Fruit fly (Drosophila melanogaster) whole organism, embryonic: Measurements from ENCODE around the gene CG8870.

Experiments used
- Ada2b ChIP-seq: fragments of 200-800 bp; sonication (Bioruptor generic); IDR thresholded peaks from 2 replicates; pipeline ENCODE4 v1.3.6; 2022; ENCODE audit warnings: missing biosample characterization, missing genetic modification characterization
- CG10209 ChIP-seq: fragments of 200-800 bp; sonication (Bioruptor generic); optimal IDR thresholded peaks from 3 replicates; lab custom pipeline; 2017; ENCODE audit warnings: missing biosample characterization, mild to moderate bottlenecking, missing genetic modification characterization, missing genetic modification reagents
- CG12219 ChIP-seq: fragments of 200-800 bp; sonication (Bioruptor generic); optimal IDR thresholded peaks from 3 replicates; lab custom pipeline; 2018; ENCODE audit warnings: missing biosample characterization, mild to moderate bottlenecking, missing genetic modification characterization
- CG1233 ChIP-seq: fragments of 200-800 bp; sonication (Bioruptor generic); optimal IDR thresholded peaks from 4 replicates; lab custom pipeline; 2018; ENCODE audit warnings: missing biosample characterization, mild to moderate bottlenecking, missing genetic modification characterization
- CG12744 ChIP-seq: fragments of 200-800 bp; sonication (Bioruptor generic); optimal IDR thresholded peaks from 2 replicates; lab custom pipeline; 2016; ENCODE audit warnings: missing biosample characterization, missing genetic modification characterization
- CG16779 ChIP-seq: fragments of 200-800 bp; sonication (Bioruptor generic); IDR thresholded peaks from 2 replicates; pipeline ENCODE4 v1.3.6; 2022; ENCODE audit warnings: missing biosample characterization, missing genetic modification characterization
- CG16815 ChIP-seq: fragments of 200-800 bp; sonication (Bioruptor generic); optimal IDR thresholded peaks from 3 replicates; lab custom pipeline; 2017; ENCODE audit warnings: missing biosample characterization, mild to moderate bottlenecking, missing genetic modification characterization
- CG16863 ChIP-seq: fragments of 200-800 bp; sonication (Bioruptor generic); optimal IDR thresholded peaks from 3 replicates; lab custom pipeline; 2016; ENCODE audit warnings: missing biosample characterization, missing genetic modification characterization
- CG1792 ChIP-seq: fragments of 200-800 bp; sonication (Bioruptor generic); optimal IDR thresholded peaks from 2 replicates; lab custom pipeline; 2016; ENCODE audit warnings: missing biosample characterization, missing genetic modification characterization
- CG32767 ChIP-seq: fragments of 200-800 bp; sonication (Bioruptor generic); IDR thresholded peaks from 2 replicates; pipeline ENCODE4 v1.3.6; 2022; ENCODE audit warnings: missing biosample characterization, missing genetic modification characterization
- CG4404 ChIP-seq: fragments of 200-800 bp; sonication (Bioruptor generic); IDR thresholded peaks from 2 replicates; pipeline ENCODE4 v1.3.6; 2022; ENCODE audit warnings: missing biosample characterization, missing genetic modification characterization
- CG6689 ChIP-seq: fragments of 200-800 bp; sonication (Bioruptor generic); IDR thresholded peaks from 2 replicates; pipeline ENCODE4 v1.3.6; 2022; ENCODE audit warnings: missing biosample characterization, missing genetic modification characterization
- CG8089 ChIP-seq: fragments of 200-800 bp; sonication (Bioruptor generic); optimal IDR thresholded peaks from 3 replicates; lab custom pipeline; 2016; ENCODE audit warnings: missing biosample characterization, missing genetic modification characterization
- CG8290 ChIP-seq, 3 experiments: fragments of 200-800 bp; sonication (Bioruptor generic); optimal IDR thresholded peaks; 2 replicates each; lab custom pipeline; 2016 to 2019; ENCODE audit warnings: missing biosample characterization in 3 of 3, missing genetic modification characterization in 3 of 3, mild to moderate bottlenecking in 2 of 3, moderate library complexity in 1 of 3
- CG8765 ChIP-seq: fragments of 200-800 bp; sonication (Bioruptor generic); IDR thresholded peaks from 2 replicates; pipeline ENCODE4 v1.3.6; 2022; ENCODE audit warnings: missing biosample characterization, missing genetic modification characterization
- Dad ChIP-seq: fragments of 200-800 bp; sonication (Bioruptor generic); optimal IDR thresholded peaks from 3 replicates; lab custom pipeline; 2016; ENCODE audit warnings: missing biosample characterization, missing genetic modification characterization
- Dref ChIP-seq: fragments of 200-800 bp; sonication (Bioruptor generic); IDR thresholded peaks from 2 replicates; pipeline ENCODE4 v1.3.6; 2022; ENCODE audit warnings: missing biosample characterization, missing genetic modification characterization
- Drgx ChIP-seq: fragments of 200-800 bp; sonication (Bioruptor generic); IDR thresholded peaks from 2 replicates; pipeline ENCODE4 v1.3.6; 2022; ENCODE audit warnings: missing biosample characterization, missing genetic modification characterization
- Ets65A ChIP-seq: fragments of 200-800 bp; sonication (Bioruptor generic); peaks from one replicate; lab custom pipeline; 2016; ENCODE audit warnings: missing biosample characterization, missing genetic modification characterization
- HLH54F ChIP-seq: fragments of 200-800 bp; sonication (Bioruptor generic); optimal IDR thresholded peaks from 3 replicates; lab custom pipeline; 2016; ENCODE audit warnings: missing biosample characterization, missing genetic modification characterization
- NFAT ChIP-seq: fragments of 200-800 bp; sonication (Bioruptor generic); IDR thresholded peaks from 2 replicates; pipeline ENCODE4 v1.3.6; 2022; ENCODE audit warnings: missing biosample characterization, missing genetic modification characterization
- Sox102F ChIP-seq: fragments of 200-800 bp; sonication (Bioruptor generic); optimal IDR thresholded peaks from 2 replicates; lab custom pipeline; 2018; ENCODE audit warnings: missing biosample characterization, mild to moderate bottlenecking, missing genetic modification characterization, moderate library complexity
- Sry-β ChIP-seq: fragments of 200-800 bp; sonication (Bioruptor generic); optimal IDR thresholded peaks from 2 replicates; lab custom pipeline; 2018; ENCODE audit warnings: missing biosample characterization, mild to moderate bottlenecking, missing genetic modification characterization, moderate library complexity
- Taf1 ChIP-seq: fragments of 200-800 bp; sonication (Bioruptor generic); IDR thresholded peaks from 2 replicates; pipeline ENCODE4 v1.3.6; 2022; ENCODE audit warnings: missing biosample characterization, missing genetic modification characterization
- ato ChIP-seq: fragments of 200-800 bp; sonication (Bioruptor generic); IDR thresholded peaks from 2 replicates; pipeline ENCODE4 v1.3.6; 2022; ENCODE audit warnings: missing biosample characterization, missing genetic modification characterization; ENCODE audit not compliant: partially characterized antibody
- bab2 ChIP-seq: fragments of 200-800 bp; sonication (Bioruptor generic); optimal IDR thresholded peaks from 2 replicates; lab custom pipeline; 2016; ENCODE audit warnings: missing biosample characterization, missing genetic modification characterization
- cad ChIP-seq: fragments of >200 bp; optimal IDR thresholded peaks from 2 replicates; lab custom pipeline; 2017; ENCODE audit warnings: missing biosample characterization, missing genetic modification characterization
- crc ChIP-seq: fragments of 200-800 bp; sonication (Bioruptor generic); optimal IDR thresholded peaks from 2 replicates; lab custom pipeline; 2016; ENCODE audit warnings: missing biosample characterization, missing genetic modification characterization
- dpn ChIP-seq, 2 experiments: fragments of 200-800 bp; sonication (Bioruptor generic); optimal IDR thresholded peaks; 3 replicates each; lab custom pipeline; 2016; ENCODE audit warnings: missing biosample characterization in 2 of 2, missing genetic modification characterization in 2 of 2
- dysf ChIP-seq: fragments of 200-800 bp; sonication (Bioruptor generic); IDR thresholded peaks from 3 replicates; pipeline ENCODE4 v1.3.6; 2022; ENCODE audit warnings: missing biosample characterization, missing genetic modification characterization
- gce ChIP-seq: fragments of 200-800 bp; sonication (Bioruptor generic); IDR thresholded peaks from 3 replicates; pipeline ENCODE4 v1.3.6; 2022; ENCODE audit warnings: missing biosample characterization, missing genetic modification characterization
- gro ChIP-seq: fragments of 200-800 bp; sonication (Bioruptor generic); optimal IDR thresholded peaks from 2 replicates; lab custom pipeline; 2016; ENCODE audit warnings: missing biosample characterization, missing genetic modification characterization
- inv ChIP-seq: fragments of 200-800 bp; sonication (Bioruptor generic); IDR thresholded peaks from 2 replicates; pipeline ENCODE4 v1.3.6; 2022; ENCODE audit warnings: missing biosample characterization, missing genetic modification characterization; ENCODE audit not compliant: partially characterized antibody
- jigr1 ChIP-seq: fragments of 200-800 bp; sonication (Bioruptor generic); IDR thresholded peaks from 3 replicates; pipeline ENCODE4 v1.3.6; 2022; ENCODE audit warnings: missing biosample characterization, missing genetic modification characterization
- jing ChIP-seq: fragments of 200-800 bp; sonication (Bioruptor generic); optimal IDR thresholded peaks from 2 replicates; lab custom pipeline; 2018; ENCODE audit warnings: missing biosample characterization, mild to moderate bottlenecking, missing genetic modification characterization
- lilli ChIP-seq: fragments of 200-800 bp; sonication (Bioruptor generic); optimal IDR thresholded peaks from 3 replicates; lab custom pipeline; 2016; ENCODE audit warnings: missing biosample characterization, missing genetic modification characterization
- nom ChIP-seq: fragments of 200-800 bp; sonication (Bioruptor generic); optimal IDR thresholded peaks from 2 replicates; lab custom pipeline; 2017; ENCODE audit warnings: missing biosample characterization, missing genetic modification characterization, mild to moderate bottlenecking, moderate library complexity, missing genetic modification reagents
- odd ChIP-seq: fragments of 200-800 bp; sonication (Bioruptor generic); optimal IDR thresholded peaks from 2 replicates; lab custom pipeline; 2017; ENCODE audit warnings: missing biosample characterization, mild to moderate bottlenecking, missing genetic modification characterization
- pzg ChIP-seq: fragments of 200-800 bp; sonication (Bioruptor generic); optimal IDR thresholded peaks from 3 replicates; lab custom pipeline; 2018; ENCODE audit warnings: missing biosample characterization, mild to moderate bottlenecking, missing genetic modification characterization, moderate library complexity
- rib ChIP-seq: fragments of 200-800 bp; sonication (Bioruptor generic); IDR thresholded peaks from 2 replicates; pipeline ENCODE4 v1.3.6; 2022; ENCODE audit warnings: missing biosample characterization, missing genetic modification characterization
- ro ChIP-seq: fragments of 200-800 bp; sonication (Bioruptor generic); IDR thresholded peaks from 2 replicates; pipeline ENCODE4 v1.3.6; 2022; ENCODE audit warnings: missing biosample characterization, missing genetic modification characterization
- so ChIP-seq: fragments of 200-800 bp; sonication (Bioruptor generic); IDR thresholded peaks from 3 replicates; pipeline ENCODE4 v1.3.6; 2022; ENCODE audit warnings: missing biosample characterization, missing genetic modification characterization
- sob ChIP-seq: fragments of 200-800 bp; sonication (Bioruptor generic); IDR thresholded peaks from 2 replicates; pipeline ENCODE4 v1.3.6; 2022; ENCODE audit warnings: missing biosample characterization, missing genetic modification characterization
- wek ChIP-seq: fragments of 200-800 bp; sonication (Bioruptor generic); optimal IDR thresholded peaks from 3 replicates; lab custom pipeline; 2018; ENCODE audit warnings: missing biosample characterization, mild to moderate bottlenecking, missing genetic modification characterization, moderate library complexity
- yki ChIP-seq: fragments of >200 bp; optimal IDR thresholded peaks from 3 replicates; lab custom pipeline; 2018
- zf30C ChIP-seq: fragments of 200-800 bp; sonication (Bioruptor generic); optimal IDR thresholded peaks from 3 replicates; lab custom pipeline; 2018; ENCODE audit warnings: missing biosample characterization, mild to moderate bottlenecking, missing genetic modification characterization

The CG8870 gene

DNA sequence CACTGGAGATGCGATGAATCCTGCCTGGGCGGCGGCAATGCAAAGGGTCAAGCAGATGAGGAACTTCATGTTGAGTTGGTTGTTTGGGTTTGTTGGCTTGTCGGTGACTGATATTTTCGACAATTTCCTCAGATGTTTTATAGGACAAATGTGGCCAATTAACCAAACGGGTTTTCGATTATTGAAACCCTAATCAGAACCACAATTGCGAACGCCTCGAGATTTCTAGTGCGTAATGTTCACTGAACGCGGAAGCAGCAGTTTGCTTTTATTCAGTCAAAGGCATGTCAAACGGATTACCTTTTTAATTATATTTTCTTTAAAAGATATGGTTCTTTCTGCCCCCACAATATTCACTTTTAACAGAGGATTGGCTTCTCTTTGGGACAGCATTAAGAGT is 17.4 kb downstream of the CG8870 start, which contains the start of gene CG14374:
Gene CG14374, minus strand, starts transcription at position 101 of the 400 bp plus-strand sequence.
- peak; percentile 81 for TF ChIP-seq Ets65A (GFP tag; lab: Kevin White, UChicago)
- no peak for TF ChIP-seq Dad

DNA sequence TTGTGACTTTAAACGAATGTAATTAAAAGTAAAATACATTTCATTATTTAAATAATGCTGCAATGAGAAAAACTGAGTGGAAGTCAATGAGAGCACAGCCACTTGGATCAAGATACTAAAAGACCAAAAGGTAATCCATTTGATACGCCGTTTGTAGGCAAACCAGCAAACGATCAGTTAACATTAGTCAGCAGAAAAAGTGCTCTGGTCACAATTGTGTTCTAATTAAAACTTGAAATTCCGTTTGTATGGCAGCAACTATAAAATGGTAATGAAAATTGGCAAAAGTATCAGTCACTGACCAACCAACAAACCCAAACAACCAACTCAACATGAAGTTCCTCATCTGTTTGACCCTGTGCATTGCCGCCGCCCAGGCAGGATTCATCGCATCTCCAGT is 17.9 kb downstream of the CG8870 start, which contains the start of gene CG14377:
Gene CG14377, plus strand, starts transcription at position 301 of the 400 bp plus-strand sequence.
- TF ChIP-seq Dref (GFP tag; lab: Robert Waterston, UW) (0 out of 2 replicates have a peak, but pooled peaks have one; percentile 19), Sry-β (no peak), ro (GFP tag; lab: Robert Waterston, UW) (no peak), jigr1 (GFP tag; lab: Robert Waterston, UW) (no peak), nom (GFP tag; lab: Kevin White, UChicago) (no peak), bab2 (GFP tag; lab: Kevin White, UChicago) (no peak), yki (lab: Kevin White, UChicago) (no peak)

DNA sequence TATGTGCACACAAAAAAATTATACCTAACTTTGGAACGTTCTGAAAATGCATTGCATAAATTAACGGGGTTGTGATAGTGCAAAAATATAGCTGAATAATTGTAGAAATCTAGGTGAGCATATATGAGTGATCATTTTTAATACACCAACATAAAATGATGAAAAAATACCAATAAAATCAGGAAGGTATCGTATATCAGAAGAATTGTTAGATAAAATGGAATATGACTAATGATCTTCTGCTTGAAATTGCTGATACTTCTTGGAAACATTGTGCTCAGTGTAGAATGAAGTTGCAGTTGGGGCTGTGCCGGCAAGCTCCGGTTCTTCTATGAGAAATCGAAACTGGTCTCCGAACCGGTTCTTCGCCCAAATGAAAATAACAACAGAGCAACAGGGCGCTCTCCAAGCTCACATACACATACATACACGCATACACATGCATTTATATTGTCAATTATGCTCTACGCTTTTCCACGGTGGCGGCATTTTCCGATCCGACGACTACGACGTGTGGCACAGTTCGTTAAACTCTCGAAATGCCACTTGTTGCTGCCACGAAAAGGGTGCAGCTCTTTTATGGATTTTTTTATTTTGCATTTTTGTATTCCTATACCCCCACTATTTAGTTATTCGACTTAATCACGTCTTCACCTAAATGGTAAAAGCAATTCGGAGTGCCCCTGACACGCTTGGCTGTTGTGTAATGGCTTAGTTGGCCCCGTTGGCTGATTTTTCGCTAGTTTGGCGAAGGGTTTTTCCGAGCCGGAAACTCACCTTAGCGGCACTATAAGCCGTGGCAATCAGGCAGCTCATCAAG is 21.5 kb downstream of the CG8870 start:
- TF ChIP-seq Drgx (GFP tag; lab: Robert Waterston, UW): peak; percentile 81
- peak; percentile 86 for TF ChIP-seq odd (GFP tag; lab: Kevin White, UChicago)
- TF ChIP-seq CG32767 (GFP tag; lab: Robert Waterston, UW): peak; percentile 86
- peak; percentile 92 for TF ChIP-seq Sox102F (GFP tag; lab: Kevin White, UChicago)
- peak; percentile 90 to 92 for TF ChIP-seq dpn (GFP tag; optimal IDR thresholded peaks at IDR 0.05; lab: Kevin White, UChicago)
- TF ChIP-seq CG8089 (GFP tag; lab: Kevin White, UChicago): peak; percentile 84
- peak; percentile 93 for TF ChIP-seq dysf (GFP tag; lab: Robert Waterston, UW)
- peak; percentile 80 for TF ChIP-seq CG4404 (GFP tag; lab: Robert Waterston, UW)
- peak; percentile 63; the same call in 1 of the 2 replicates for TF ChIP-seq CG16779 (GFP tag; lab: Robert Waterston, UW)
- peak; percentile 86 for TF ChIP-seq CG12744 (GFP tag; lab: Kevin White, UChicago)
- peak; percentile 86 for TF ChIP-seq so (GFP tag; lab: Robert Waterston, UW)
- peak; percentile 88 for TF ChIP-seq CG8290 (GFP tag; optimal IDR thresholded peaks at IDR 0.05; lab: Kevin White, UChicago)
- TF ChIP-seq CG8290 (tag; optimal IDR thresholded peaks at IDR 0.05; lab: Kevin White, UChicago): peak; percentile 58 to 77
- TF ChIP-seq CG10209 (GFP tag; lab: Kevin White, UChicago): peak; percentile 94
- TF ChIP-seq CG1233 (GFP tag; lab: Kevin White, UChicago): peak; percentile 72
- TF ChIP-seq zf30C (GFP tag; lab: Kevin White, UChicago): peak; percentile 90
- no peak for TF ChIP-seq pzg (GFP tag; lab: Kevin White, UChicago)
- no peak for TF ChIP-seq cad
- no peak; the same call in 1 of the 2 replicates for TF ChIP-seq CG8765
- peak; percentile 77 for TF ChIP-seq rib (GFP tag; lab: Robert Waterston, UW)
- peak; percentile 81; the same call in 2 of the 3 replicates for TF ChIP-seq gce (GFP tag; lab: Robert Waterston, UW)
- peak; percentile 58 for TF ChIP-seq NFAT
- peak; percentile 77 for TF ChIP-seq jing (GFP tag; lab: Kevin White, UChicago)
- peak; percentile 80 for TF ChIP-seq sob (GFP tag; lab: Robert Waterston, UW)
- TF ChIP-seq CG16815 (GFP tag; lab: Kevin White, UChicago): peak; percentile 87
- no peak for TF ChIP-seq ato
- peak; percentile 61 for TF ChIP-seq wek (GFP tag; lab: Kevin White, UChicago)
- peak; percentile 79 for TF ChIP-seq CG1792 (GFP tag; lab: Kevin White, UChicago)
- peak; percentile 55 for TF ChIP-seq gro (GFP tag; lab: Kevin White, UChicago)
- TF ChIP-seq CG12219 (GFP tag; lab: Kevin White, UChicago): peak; percentile 88
- peak; percentile 65; the same call in 1 of the 2 replicates for TF ChIP-seq Taf1
- TF ChIP-seq Ada2b (GFP tag; lab: Robert Waterston, UW): peak; percentile 75
- TF ChIP-seq CG16863 (GFP tag; lab: Kevin White, UChicago): peak; percentile 90
- no peak for TF ChIP-seq inv (GFP tag; lab: Robert Waterston, UW)
- peak; percentile 91 for TF ChIP-seq lilli (GFP tag; lab: Kevin White, UChicago)
- peak; percentile 76 for TF ChIP-seq crc (GFP tag; lab: Kevin White, UChicago)
- peak; percentile 86 for TF ChIP-seq HLH54F (GFP tag; lab: Kevin White, UChicago)
- peak; percentile 90 for TF ChIP-seq CG6689 (GFP tag; lab: Robert Waterston, UW)
